Worm (Caenorhabditis elegans): Measurements from ENCODE around the gene magi-1.
A peak's percentile ranks its signal among the peaks of the same experiment; 100 is the strongest.

Gene magi-1

DNA sequence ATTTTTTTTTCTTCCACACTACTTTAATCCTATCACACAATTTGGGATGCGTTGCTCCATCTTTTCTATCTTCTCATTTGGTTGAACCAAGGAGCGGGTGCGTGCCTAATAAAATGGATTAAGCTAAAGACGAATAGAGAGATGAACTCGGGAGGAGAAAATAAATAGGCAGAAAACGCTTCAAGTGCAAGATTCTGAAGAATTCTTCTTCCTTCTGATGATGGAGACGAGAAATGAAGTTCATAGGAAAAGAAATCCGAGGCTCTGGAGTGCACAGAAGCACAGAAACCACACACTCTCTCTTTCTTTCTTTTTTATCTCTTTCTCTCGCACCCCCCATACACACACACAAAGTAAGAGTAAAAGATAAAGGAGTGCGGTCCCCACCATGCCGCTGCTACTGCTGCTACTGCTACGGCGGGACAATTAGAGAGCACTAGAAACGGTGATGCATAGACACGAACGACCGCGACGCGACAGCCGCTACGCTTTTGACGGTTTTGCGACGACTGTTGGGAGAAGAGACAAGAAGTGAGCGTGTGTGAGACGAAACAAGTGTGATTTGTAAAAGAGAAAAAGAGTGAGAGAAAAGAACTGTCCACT, 22.7 kb upstream of the magi-1 start (continued):
- no peak for TF ChIP-seq vab-15 (tag; optimal IDR thresholded peaks at IDR 0.05)
- TF ChIP-seq irx-1 (tag; optimal IDR thresholded peaks at IDR 0.05), result peak; percentile 25
- no peak for TF ChIP-seq C04F5.9 (tag; optimal IDR thresholded peaks at IDR 0.05)
- TF ChIP-seq pqm-1 (tag; optimal IDR thresholded peaks at IDR 0.05), result no peak
- TF ChIP-seq C16A3.4 (tag; optimal IDR thresholded peaks at IDR 0.05), result peak; percentile 76
- peak in 1 of 2 experiments; percentile 72 for TF ChIP-seq egl-27 (tag; optimal IDR thresholded peaks at IDR 0.05)
- no peak for TF ChIP-seq nhr-76 (tag; optimal IDR thresholded peaks at IDR 0.05)
- peak in 5 of 6 experiments; percentile 2 to 84 (median 31) for TF ChIP-seq elt-3 (tag; optimal IDR thresholded peaks at IDR 0.05)
- TF ChIP-seq hlh-4 (tag; optimal IDR thresholded peaks at IDR 0.05), result no peak
- peak; percentile 20 for TF ChIP-seq lir-3 (tag; optimal IDR thresholded peaks at IDR 0.05; ENCODE audit: poor library complexity)
- TF ChIP-seq zip-4 (GFP tag; optimal IDR thresholded peaks at IDR 0.05), result no peak
- no peak for TF ChIP-seq unc-130 (tag; optimal IDR thresholded peaks at IDR 0.05)
- no peak for TF ChIP-seq C34B4.2 (tag; optimal IDR thresholded peaks at IDR 0.05)
- peak; percentile 65 for TF ChIP-seq nhr-47 (tag; optimal IDR thresholded peaks at IDR 0.05)

DNA sequence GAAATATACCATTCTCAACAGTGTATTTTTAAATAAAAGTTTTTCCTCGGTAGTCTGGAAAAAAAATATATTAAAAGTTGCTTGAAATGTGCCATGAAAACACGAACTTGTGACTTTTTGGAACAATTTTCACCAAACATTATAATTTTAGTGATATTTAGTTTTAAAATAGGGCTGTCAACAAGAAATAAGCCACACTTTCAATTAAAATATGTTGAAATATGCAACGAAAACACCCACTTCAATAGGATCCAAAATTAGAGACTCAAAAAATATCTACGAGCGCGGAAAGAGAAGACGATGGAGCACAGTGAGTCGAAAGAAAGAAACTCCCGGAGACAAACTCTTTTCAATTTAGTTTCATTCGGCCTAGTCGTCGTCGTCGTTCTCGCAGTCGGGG, 21.3 kb upstream of the magi-1 start, which contains the start of gene ZK792.12:
Gene ZK792.12 (plus strand): TSS at position 301 of the 400 bp plus-strand sequence.
- TF ChIP-seq F16B12.6 (tag; optimal IDR thresholded peaks at IDR 0.05) (no peak), dpl-1 (GFP tag; optimal IDR thresholded peaks at IDR 0.05) (no peak), isw-1 (GFP tag; IDR thresholded peaks at IDR 0.05) (no peak)

DNA sequence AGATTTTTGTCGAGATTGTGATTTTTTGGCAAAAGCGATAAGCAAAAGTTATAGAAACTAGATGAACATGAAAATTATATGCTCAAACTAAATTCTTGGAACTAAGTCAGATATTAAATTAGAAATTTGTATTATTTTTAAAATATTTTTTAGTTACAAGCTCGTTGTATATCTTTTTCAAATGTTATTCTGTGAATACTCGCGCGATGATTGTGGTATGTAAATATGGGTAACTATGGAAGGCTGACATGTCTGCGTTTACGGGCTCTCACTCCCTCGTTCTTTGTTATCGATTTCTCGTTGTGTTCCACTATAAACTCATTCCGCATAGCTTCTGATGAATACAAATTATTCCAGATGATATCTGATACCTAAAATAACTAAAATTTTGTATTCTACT, 20.7 kb upstream of the magi-1 start, which contains the start of gene ZK792.7:
Gene ZK792.7 (plus strand): TSS at position 301 of the 400 bp plus-strand sequence.
- TF ChIP-seq alr-1 (tag; optimal IDR thresholded peaks at IDR 0.05; ENCODE audit: borderline replicate concordance) (no peak), isw-1 (GFP tag; IDR thresholded peaks at IDR 0.05) (no peak), pag-3 (tag; optimal IDR thresholded peaks at IDR 0.05; ENCODE audit: borderline replicate concordance, insufficient read depth) (no peak), tlp-1 (tag; optimal IDR thresholded peaks at IDR 0.05) (no peak), nhr-84 (tag; optimal IDR thresholded peaks at IDR 0.05) (no peak), ztf-4 (tag; optimal IDR thresholded peaks at IDR 0.05) (no peak), ces-1 (GFP tag; optimal IDR thresholded peaks at IDR 0.05) (no peak), nhr-12 (tag; optimal IDR thresholded peaks at IDR 0.05) (no peak), zag-1 (tag; optimal IDR thresholded peaks at IDR 0.05) (no peak), rnt-1 (tag; optimal IDR thresholded peaks at IDR 0.05) (no peak), C04F5.9 (tag; optimal IDR thresholded peaks at IDR 0.05) (no peak), zip-4 (GFP tag; optimal IDR thresholded peaks at IDR 0.05) (no peak)

DNA sequence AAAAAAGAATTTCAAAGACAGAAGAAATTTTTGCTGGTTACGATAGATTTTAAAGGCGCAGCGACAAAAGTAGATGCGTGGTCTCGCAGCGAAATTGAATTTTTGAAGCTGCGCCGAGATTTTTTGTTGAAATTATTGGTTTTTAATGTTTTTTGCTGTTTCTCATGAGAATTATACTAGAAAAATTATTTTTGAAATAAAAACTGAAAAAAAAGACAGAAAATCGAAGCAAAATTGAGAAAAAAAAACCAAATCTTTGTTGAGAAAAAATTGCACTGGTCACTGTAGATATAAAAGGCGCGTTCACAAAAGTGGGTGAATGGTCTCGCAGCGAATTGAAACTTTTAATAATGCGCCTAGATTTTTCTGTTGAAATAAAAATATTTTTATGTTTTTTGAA, 19.2 kb upstream of the magi-1 start:
- no peak for TF ChIP-seq aly-2 (tag; optimal IDR thresholded peaks at IDR 0.05)
- TF ChIP-seq ztf-4 (tag; optimal IDR thresholded peaks at IDR 0.05), result no peak
- no peak for TF ChIP-seq nhr-237 (tag; optimal IDR thresholded peaks at IDR 0.05)
- TF ChIP-seq nhr-12 (tag; optimal IDR thresholded peaks at IDR 0.05), result no peak
- no peak for TF ChIP-seq mep-1 (tag; optimal IDR thresholded peaks at IDR 0.05)
- no peak for TF ChIP-seq unc-86 (tag; optimal IDR thresholded peaks at IDR 0.05)
- TF ChIP-seq jun-1 (tag; optimal IDR thresholded peaks at IDR 0.05), result no peak
- no peak for TF ChIP-seq snu-23 (GFP tag; optimal IDR thresholded peaks at IDR 0.05)
- TF ChIP-seq aha-1 (tag; optimal IDR thresholded peaks at IDR 0.05), result no peak
- no peak for TF ChIP-seq C04F5.9 (tag; optimal IDR thresholded peaks at IDR 0.05)
- no peak for TF ChIP-seq lsy-2 (tag; optimal IDR thresholded peaks at IDR 0.05)
- no peak for TF ChIP-seq nhr-71 (tag; optimal IDR thresholded peaks at IDR 0.05)
- TF ChIP-seq vab-15 (tag; optimal IDR thresholded peaks at IDR 0.05), result no peak
- no peak for TF ChIP-seq ceh-82 (tag; optimal IDR thresholded peaks at IDR 0.05)
- no peak for TF ChIP-seq xbp-1 (tag; optimal IDR thresholded peaks at IDR 0.05)
- TF ChIP-seq hlh-17 (GFP tag; optimal IDR thresholded peaks at IDR 0.05; ENCODE audit: borderline replicate concordance), result no peak

All from whole organism, L1 larva.